Fruit fly (Drosophila melanogaster): ENCODE data around the gene Drak.

The Drak gene

DNA sequence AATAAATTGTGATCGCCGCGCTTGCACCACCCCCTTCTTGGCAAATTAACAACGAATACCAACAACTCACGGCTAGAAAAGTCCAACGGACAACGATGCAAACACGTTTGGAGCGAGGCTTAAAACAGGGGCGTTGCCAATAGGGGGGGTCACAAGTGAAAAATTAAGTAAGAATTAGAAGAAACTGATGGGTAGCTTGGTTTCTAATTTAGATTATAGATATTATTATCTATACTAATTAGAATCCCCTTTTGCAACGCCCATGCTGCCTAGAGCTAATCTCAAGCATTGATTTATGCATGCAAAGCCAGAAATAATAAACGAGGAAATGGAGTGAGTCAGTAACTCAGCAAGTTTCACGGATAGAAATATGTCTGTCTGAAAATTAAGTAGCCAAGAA lies 25.5 kb downstream of the Drak start (continued):
- no peak for TF ChIP-seq Dref (GFP tag; IDR thresholded peaks at IDR 0.05)
- TF ChIP-seq Vsx1 (GFP tag; optimal IDR thresholded peaks at IDR 0.05): peak; percentile 76
- no peak for TF ChIP-seq CG9797 (GFP tag; optimal IDR thresholded peaks at IDR 0.05)
- TF ChIP-seq Spps (tag; optimal IDR thresholded peaks at IDR 0.05): no peak
- TF ChIP-seq CG17612 (GFP tag; IDR thresholded peaks at IDR 0.05): peak; percentile 66; the same call in 1 of the 2 replicates
- TF ChIP-seq CG8281 (tag; optimal IDR thresholded peaks at IDR 0.05): peak; percentile 33
- peak; percentile 51 for TF ChIP-seq CG1233 (GFP tag; optimal IDR thresholded peaks at IDR 0.05)
- TF ChIP-seq Neu2 (GFP tag; optimal IDR thresholded peaks at IDR 0.05; ENCODE audit: borderline replicate concordance): no peak
- peak; percentile 53 for TF ChIP-seq D19A (tag; optimal IDR thresholded peaks at IDR 0.05)
- no peak for TF ChIP-seq trh (GFP tag; optimal IDR thresholded peaks at IDR 0.05)
- peak; percentile 13 for TF ChIP-seq Ets97D (GFP tag; optimal IDR thresholded peaks at IDR 0.05)
- no peak for TF ChIP-seq usp (GFP tag; optimal IDR thresholded peaks at IDR 0.05)
- TF ChIP-seq CG10274 (GFP tag; optimal IDR thresholded peaks at IDR 0.05): peak; percentile 57
- TF ChIP-seq CG18619 (GFP tag; optimal IDR thresholded peaks at IDR 0.05): peak; percentile 67
- TF ChIP-seq CG12155 (GFP tag; optimal IDR thresholded peaks at IDR 0.05): peak; percentile 69
- TF ChIP-seq Eip74EF (GFP tag; optimal IDR thresholded peaks at IDR 0.05): peak in 1 of 2 experiments; percentile 53
- no peak for TF ChIP-seq CG4282 (GFP tag; optimal IDR thresholded peaks at IDR 0.05)
- TF ChIP-seq BEAF-32 (GFP tag; optimal IDR thresholded peaks at IDR 0.05): no peak
- TF ChIP-seq NC2β (GFP tag; optimal IDR thresholded peaks at IDR 0.05): no peak
- TF ChIP-seq ab (GFP tag; optimal IDR thresholded peaks at IDR 0.05): peak; percentile 1
- TF ChIP-seq CG1832 (GFP tag; optimal IDR thresholded peaks at IDR 0.05): no peak
- peak; percentile 55 for TF ChIP-seq slou (GFP tag; optimal IDR thresholded peaks at IDR 0.05)
- peak; percentile 53 for TF ChIP-seq Abd-B (GFP tag; optimal IDR thresholded peaks at IDR 0.05)
- TF ChIP-seq ci (GFP tag; IDR thresholded peaks at IDR 0.05): peak; percentile 88
- TF ChIP-seq Scr (GFP tag; IDR thresholded peaks at IDR 0.05; ENCODE audit: partially characterized antibody): no peak
- TF ChIP-seq Hr3 (GFP tag; optimal IDR thresholded peaks at IDR 0.05): peak; percentile 58
- peak; percentile 10 for TF ChIP-seq CG16815 (GFP tag; optimal IDR thresholded peaks at IDR 0.05)
- TF ChIP-seq Adf1 (GFP tag; IDR thresholded peaks at IDR 0.05): peak; percentile 53
- no peak for TF ChIP-seq hth (optimal IDR thresholded peaks at IDR 0.05)
- peak; percentile 19 for TF ChIP-seq CG9437 (GFP tag; optimal IDR thresholded peaks at IDR 0.05)
- TF ChIP-seq CG1529 (GFP tag; optimal IDR thresholded peaks at IDR 0.05): peak; percentile 34
- TF ChIP-seq CG1024 (GFP tag; IDR thresholded peaks at IDR 0.05): peak; percentile 65
- no peak for TF ChIP-seq tx (GFP tag; optimal IDR thresholded peaks at IDR 0.05)
- TF ChIP-seq Dip3 (GFP tag; optimal IDR thresholded peaks at IDR 0.05): peak; percentile 40
- TF ChIP-seq CG3726 (GFP tag; IDR thresholded peaks at IDR 0.05): peak; percentile 66; the same call in 1 of the 3 replicates
- no peak for TF ChIP-seq YL-1 (GFP tag; optimal IDR thresholded peaks at IDR 0.05)
- TF ChIP-seq CG1647 (GFP tag; optimal IDR thresholded peaks at IDR 0.05): peak; percentile 0
- TF ChIP-seq Hr51 (GFP tag; optimal IDR thresholded peaks at IDR 0.05): peak; percentile 6 to 76
- TF ChIP-seq dmrt99B (tag; optimal IDR thresholded peaks at IDR 0.05): peak; percentile 78
- TF ChIP-seq bowl (GFP tag; IDR thresholded peaks at IDR 0.05): peak; percentile 69
- no peak for TF ChIP-seq CG3995 (GFP tag; optimal IDR thresholded peaks at IDR 0.05)
- TF ChIP-seq Xbp1 (GFP tag; optimal IDR thresholded peaks at IDR 0.05): peak; percentile 73
- TF ChIP-seq CG6765 (GFP tag; optimal IDR thresholded peaks at IDR 0.05): peak; percentile 55
- TF ChIP-seq CG6683 (GFP tag; optimal IDR thresholded peaks at IDR 0.05): peak; percentile 34
- TF ChIP-seq nom (GFP tag; optimal IDR thresholded peaks at IDR 0.05): no peak
- peak; percentile 48 for TF ChIP-seq gcm (GFP tag; optimal IDR thresholded peaks at IDR 0.05)
- TF ChIP-seq zfh2 (GFP tag; optimal IDR thresholded peaks at IDR 0.05): peak; percentile 57
- peak; percentile 80 for TF ChIP-seq grau (tag; optimal IDR thresholded peaks at IDR 0.05)
- no peak for TF ChIP-seq nerfin-2 (GFP tag; IDR thresholded peaks at IDR 0.05; ENCODE audit: partially characterized antibody)
- peak; percentile 86 for TF ChIP-seq sens (GFP tag)
- peak; percentile 73 for TF ChIP-seq CG8924 (tag; optimal IDR thresholded peaks at IDR 0.05)

Measured in whole organism, embryonic.